Worm (Caenorhabditis elegans) whole organism, L3 larva: Measurements from ENCODE around the gene sri-30.

Experiments
- R02D3.7 ChIP-seq: fragments of 150-350 bp; optimal IDR thresholded peaks from 2 replicates; lab custom pipeline; 2014; ENCODE audit warnings: missing biosample characterization, missing genetic modification characterization
- ZK546.5 ChIP-seq: sonication (generic microtip); optimal IDR thresholded peaks from 2 replicates; lab custom pipeline; 2017; ENCODE audit warnings: missing biosample characterization, missing genetic modification characterization
- aly-2 ChIP-seq: fragments of 150-350 bp; optimal IDR thresholded peaks from 2 replicates; lab custom pipeline; 2014; ENCODE audit warnings: missing biosample characterization, missing genetic modification characterization
- ama-1 ChIP-seq: fragments of 150-350 bp; optimal IDR thresholded peaks from 2 replicates; lab custom pipeline; 2018
- ceh-28 ChIP-seq: fragments of 150-350 bp; optimal IDR thresholded peaks from 2 replicates; lab custom pipeline; 2014; ENCODE audit warnings: missing biosample characterization, missing genetic modification reagents, missing genetic modification characterization
- ceh-82 ChIP-seq: fragments of 150-350 bp; optimal IDR thresholded peaks from 2 replicates; lab custom pipeline; 2014; ENCODE audit warnings: missing biosample characterization, missing genetic modification characterization
- ceh-9 ChIP-seq: sonication (generic microtip); optimal IDR thresholded peaks from 2 replicates; lab custom pipeline; 2018; ENCODE audit warnings: missing biosample characterization, missing genetic modification characterization
- daf-12 ChIP-seq: fragments of 150-350 bp; optimal IDR thresholded peaks from 2 replicates; lab custom pipeline; 2014; ENCODE audit warnings: missing biosample characterization, missing genetic modification reagents, missing genetic modification characterization
- egl-27 ChIP-seq: sonication (generic microtip); optimal IDR thresholded peaks from 4 replicates; lab custom pipeline; 2017; ENCODE audit warnings: missing biosample characterization, missing genetic modification reagents, missing genetic modification characterization
- egl-5 ChIP-seq: fragments of 150-350 bp; optimal IDR thresholded peaks from 2 replicates; lab custom pipeline; 2017; ENCODE audit warnings: missing biosample characterization, missing genetic modification reagents, missing genetic modification characterization, inconsistent platforms
- elt-2 ChIP-seq: sonication (generic microtip); optimal IDR thresholded peaks from 2 replicates; lab custom pipeline; 2016; ENCODE audit warnings: missing genetic modification reagents, mild to moderate bottlenecking, missing genetic modification characterization, missing compliant biosample characterization
- elt-3 ChIP-seq, 3 experiments: fragments of 150-350 bp in 1 of 3; sonication (generic microtip) in 2 of 3; optimal IDR thresholded peaks; 2 replicates in 2 of 3; 4 replicates in 1 of 3; lab custom pipeline; 2014 to 2017; ENCODE audit warnings: missing biosample characterization in 3 of 3, missing genetic modification characterization in 3 of 3
- eor-1 ChIP-seq, 2 experiments: fragments of 150-350 bp; optimal IDR thresholded peaks; 2 replicates each; lab custom pipeline; 2014 to 2018; ENCODE audit warnings: missing biosample characterization in 2 of 2, missing genetic modification characterization in 2 of 2
- fkh-10 ChIP-seq: sonication (generic microtip); optimal IDR thresholded peaks from 2 replicates; lab custom pipeline; 2017; ENCODE audit warnings: missing biosample characterization, missing genetic modification reagents, missing genetic modification characterization
- fkh-2 ChIP-seq: fragments of 150-350 bp; optimal IDR thresholded peaks from 2 replicates; lab custom pipeline; 2014; ENCODE audit warnings: missing biosample characterization, missing genetic modification reagents, missing genetic modification characterization
- fos-1 ChIP-seq: fragments of 150-350 bp; optimal IDR thresholded peaks from 2 replicates; lab custom pipeline; 2014; ENCODE audit warnings: missing biosample characterization, missing genetic modification characterization
- hmg-11 ChIP-seq: sonication (generic microtip); optimal IDR thresholded peaks from 2 replicates; lab custom pipeline; 2016; ENCODE audit warnings: missing genetic modification characterization, missing compliant biosample characterization
- jun-1 ChIP-seq: fragments of 150-350 bp; optimal IDR thresholded peaks from 2 replicates; lab custom pipeline; 2014; ENCODE audit warnings: missing biosample characterization, missing genetic modification reagents, missing genetic modification characterization
- lin-39 ChIP-seq: fragments of 150-350 bp; optimal IDR thresholded peaks from 2 replicates; lab custom pipeline; 2018; ENCODE audit warnings: missing biosample characterization, missing genetic modification reagents, missing genetic modification characterization
- lsy-12 ChIP-seq: sonication (generic microtip); optimal IDR thresholded peaks from 2 replicates; lab custom pipeline; 2016; ENCODE audit warnings: mild to moderate bottlenecking, missing genetic modification characterization, missing compliant biosample characterization
- mdl-1 ChIP-seq: fragments of 150-350 bp; optimal IDR thresholded peaks from 2 replicates; lab custom pipeline; 2014; ENCODE audit warnings: missing biosample characterization, missing genetic modification characterization
- mml-1 ChIP-seq: fragments of 150-350 bp; sonication (generic microtip); optimal IDR thresholded peaks from 3 replicates; lab custom pipeline; 2014; ENCODE audit warnings: missing biosample characterization, missing genetic modification characterization
- nfya-1 ChIP-seq: sonication (generic microtip); optimal IDR thresholded peaks from 2 replicates; lab custom pipeline; 2017; ENCODE audit warnings: missing genetic modification characterization, mild to moderate bottlenecking, missing compliant biosample characterization, antibody characterized with exemption, moderate library complexity; ENCODE audit not compliant: insufficient read depth
- nhr-11 ChIP-seq: fragments of 150-350 bp; optimal IDR thresholded peaks from 2 replicates; lab custom pipeline; 2014; ENCODE audit warnings: missing biosample characterization, missing genetic modification characterization
- nhr-12 ChIP-seq: fragments of 150-350 bp; optimal IDR thresholded peaks from 2 replicates; lab custom pipeline; 2014; ENCODE audit warnings: missing biosample characterization, missing genetic modification characterization
- nhr-23 ChIP-seq: fragments of 150-350 bp; optimal IDR thresholded peaks from 2 replicates; lab custom pipeline; 2014; ENCODE audit warnings: missing biosample characterization, missing genetic modification reagents, missing genetic modification characterization
- nhr-237 ChIP-seq: fragments of 150-350 bp; optimal IDR thresholded peaks from 2 replicates; lab custom pipeline; 2014; ENCODE audit warnings: missing biosample characterization, missing genetic modification characterization
- nhr-25 ChIP-seq: sonication (generic microtip); optimal IDR thresholded peaks from 2 replicates; lab custom pipeline; 2017; ENCODE audit warnings: missing biosample characterization, missing genetic modification characterization
- nhr-28 ChIP-seq: fragments of 150-350 bp; optimal IDR thresholded peaks from 2 replicates; lab custom pipeline; 2014; ENCODE audit warnings: missing biosample characterization, missing genetic modification characterization
- nhr-67 ChIP-seq: fragments of 150-350 bp; optimal IDR thresholded peaks from 2 replicates; lab custom pipeline; 2014; ENCODE audit warnings: missing biosample characterization, missing genetic modification characterization
- nhr-76 ChIP-seq: fragments of 150-350 bp; sonication (generic microtip); optimal IDR thresholded peaks from 5 replicates; lab custom pipeline; 2014; ENCODE audit warnings: missing biosample characterization, missing genetic modification characterization
- nhr-77 ChIP-seq: fragments of 150-350 bp; optimal IDR thresholded peaks from 2 replicates; lab custom pipeline; 2014; ENCODE audit warnings: missing biosample characterization, missing genetic modification characterization
- pha-4 ChIP-seq: fragments of 150-350 bp; optimal IDR thresholded peaks from 2 replicates; lab custom pipeline; 2014; ENCODE audit warnings: missing biosample characterization, missing genetic modification reagents, missing genetic modification characterization
- pqm-1 ChIP-seq: fragments of 150-350 bp; optimal IDR thresholded peaks from 2 replicates; lab custom pipeline; 2017; ENCODE audit warnings: missing biosample characterization, missing genetic modification characterization, inconsistent platforms
- sea-2 ChIP-seq: fragments of 150-350 bp; sonication (generic microtip); optimal IDR thresholded peaks from 4 replicates; lab custom pipeline; 2014; ENCODE audit warnings: missing biosample characterization, missing genetic modification reagents, missing genetic modification characterization
- skn-1 ChIP-seq: fragments of 150-350 bp; optimal IDR thresholded peaks from 2 replicates; lab custom pipeline; 2014; ENCODE audit warnings: missing biosample characterization, missing genetic modification characterization
- snpc-4 ChIP-seq: fragments of 150-350 bp; optimal IDR thresholded peaks from 2 replicates; lab custom pipeline; 2014; ENCODE audit warnings: missing biosample characterization, missing genetic modification characterization
- tbx-2 ChIP-seq: sonication (generic microtip); optimal IDR thresholded peaks from 2 replicates; lab custom pipeline; 2016; ENCODE audit warnings: mild to moderate bottlenecking, missing genetic modification characterization, missing compliant biosample characterization
- unc-39 ChIP-seq: sonication (generic microtip); optimal IDR thresholded peaks from 4 replicates; lab custom pipeline; 2017; ENCODE audit warnings: missing biosample characterization, missing genetic modification characterization
- unc-62 ChIP-seq: fragments of 150-350 bp; sonication (generic microtip); optimal IDR thresholded peaks from 4 replicates; lab custom pipeline; 2014; ENCODE audit warnings: missing biosample characterization, missing genetic modification reagents, missing genetic modification characterization
- zag-1 ChIP-seq: fragments of 150-350 bp; optimal IDR thresholded peaks from 2 replicates; lab custom pipeline; 2014; ENCODE audit warnings: missing biosample characterization, missing genetic modification characterization
- ztf-11 ChIP-seq: fragments of 150-350 bp; optimal IDR thresholded peaks from 2 replicates; lab custom pipeline; 2014; ENCODE audit warnings: missing biosample characterization, missing genetic modification characterization
- ztf-4 ChIP-seq: fragments of 150-350 bp; optimal IDR thresholded peaks from 2 replicates; lab custom pipeline; 2014; ENCODE audit warnings: missing biosample characterization, missing genetic modification characterization

Gene sri-30

ce11 chrII:3002211-3002610 is 43.8 kb upstream of the sri-30 start, which contains the start of gene lido-10:
lido-10 (plus strand) TSS chrII:3002511.
- no peak for TF ChIP-seq pha-4
- TF ChIP-seq ZK546.5: no peak
- TF ChIP-seq nhr-237 (tag; lab: Kevin White, UChicago): no peak
- TF ChIP-seq elt-2 (tag; lab: Kevin White, UChicago): no peak
- no peak for TF ChIP-seq ztf-11 (tag; lab: Kevin White, UChicago)
- no peak for TF ChIP-seq fkh-10 (GFP tag; lab: Kevin White, UChicago)
- no peak for TF ChIP-seq skn-1 (tag; lab: Kevin White, UChicago)
- TF ChIP-seq sea-2 (GFP tag; lab: Kevin White, UChicago): no peak
- no peak for TF ChIP-seq nhr-28 (tag; lab: Kevin White, UChicago)
- TF ChIP-seq nhr-25 (tag; lab: Kevin White, UChicago): no peak
- TF ChIP-seq nhr-67 (tag; lab: Kevin White, UChicago): no peak
- TF ChIP-seq ztf-4 (tag; lab: Kevin White, UChicago): no peak
- TF ChIP-seq snpc-4: no peak
- TF ChIP-seq nhr-76 (tag; lab: Kevin White, UChicago): no peak
- TF ChIP-seq fkh-2 (tag; lab: Kevin White, UChicago): no peak
- TF ChIP-seq daf-12 (tag; lab: Kevin White, UChicago): no peak
- TF ChIP-seq lsy-12 (tag; lab: Kevin White, UChicago): no peak
- no peak for TF ChIP-seq ceh-28 (tag; lab: Kevin White, UChicago)
- no peak for TF ChIP-seq nhr-23 (tag; lab: Kevin White, UChicago)

- TF ChIP-seq pha-4: no peak
- no peak for TF ChIP-seq nhr-237 (tag; lab: Kevin White, UChicago)
- TF ChIP-seq egl-5 (tag; lab: Kevin White, UChicago): no peak
- no peak for TF ChIP-seq nfya-1 (tag; lab: Kevin White, UChicago)
- TF ChIP-seq unc-39 (tag; lab: Kevin White, UChicago): no peak
- TF ChIP-seq nhr-25 (tag; lab: Kevin White, UChicago): no peak
- no peak for TF ChIP-seq nhr-11
- TF ChIP-seq nhr-77 (tag; lab: Kevin White, UChicago): no peak
- no peak for TF ChIP-seq fkh-2 (tag; lab: Kevin White, UChicago)
- no peak for TF ChIP-seq zag-1
- no peak for TF ChIP-seq nhr-28 (tag; lab: Kevin White, UChicago)
- TF ChIP-seq nhr-12: no peak
- TF ChIP-seq hmg-11: no peak
- no peak for TF ChIP-seq daf-12 (tag; lab: Kevin White, UChicago)
- no peak for TF ChIP-seq R02D3.7 (tag; lab: Kevin White, UChicago)
- no peak for TF ChIP-seq ztf-11 (tag; lab: Kevin White, UChicago)
- TF ChIP-seq eor-1 (tag; optimal IDR thresholded peaks at IDR 0.05; lab: Kevin White, UChicago): no peak
- no peak for TF ChIP-seq unc-62
- no peak for TF ChIP-seq mdl-1 (tag; lab: Kevin White, UChicago)
- TF ChIP-seq, all 47 proteins: peak for 0
Observed at ce11 chrII:3003667-3004066, 42.3 kb upstream of the sri-30 start, which contains the start of gene lido-11. lido-11 (plus strand) TSS chrII:3003967.

ce11 chrII:3005499-3005898 is 40.5 kb upstream of the sri-30 start, which contains the start of gene lido-12:
lido-12 (plus strand) TSS chrII:3005799.
- TF ChIP-seq pqm-1 (tag; lab: Kevin White, UChicago) (no peak), skn-1 (tag; lab: Kevin White, UChicago) (no peak), unc-39 (tag; lab: Kevin White, UChicago) (no peak), lin-39 (tag; lab: Kevin White, UChicago) (no peak), tbx-2 (no peak), ceh-82 (tag; lab: Kevin White, UChicago) (no peak), hmg-11 (no peak)

- no peak for TF ChIP-seq pha-4
- TF ChIP-seq zag-1: no peak
- TF ChIP-seq unc-39 (tag; lab: Kevin White, UChicago): no peak
- no peak for TF ChIP-seq lsy-12 (tag; lab: Kevin White, UChicago)
- TF ChIP-seq nhr-25 (tag; lab: Kevin White, UChicago): no peak
- TF ChIP-seq jun-1 (tag; lab: Kevin White, UChicago): no peak
- no peak for TF ChIP-seq eor-1 (tag; optimal IDR thresholded peaks at IDR 0.05; lab: Kevin White, UChicago)
- no peak for TF ChIP-seq aly-2 (tag; lab: Kevin White, UChicago)
- no peak for TF ChIP-seq daf-12 (tag; lab: Kevin White, UChicago)
- no peak for TF ChIP-seq elt-3 (tag; optimal IDR thresholded peaks at IDR 0.05; lab: Kevin White, UChicago)
- no peak for TF ChIP-seq mml-1
- TF ChIP-seq elt-2 (tag; lab: Kevin White, UChicago): no peak
- no peak for TF ChIP-seq lin-39 (tag; lab: Kevin White, UChicago)
- no peak for TF ChIP-seq fos-1 (tag; lab: Kevin White, UChicago)
- TF ChIP-seq egl-27 (tag; lab: Kevin White, UChicago): no peak
- TF ChIP-seq fkh-2 (tag; lab: Kevin White, UChicago): no peak
- no peak for TF ChIP-seq ama-1
- no peak for TF ChIP-seq nhr-76 (tag; lab: Kevin White, UChicago)
- TF ChIP-seq nhr-237 (tag; lab: Kevin White, UChicago): no peak
- TF ChIP-seq ceh-9 (tag; lab: Kevin White, UChicago): no peak
Observed at ce11 chrII:3008400-3008799, 37.6 kb upstream of the sri-30 start, which contains the start of gene sdz-5. sdz-5 (plus strand) TSS chrII:3008700.
